Fruit fly (Drosophila melanogaster) whole organism, embryonic: Measurements from ENCODE around the gene Bsg.

Experiments
- Atf6 ChIP-seq: fragments of 200-800 bp; sonication (Bioruptor generic); IDR thresholded peaks from 2 replicates; pipeline ENCODE4 v1.3.6; 2022; ENCODE audit warnings: missing biosample characterization, missing genetic modification characterization
- Bteb2 ChIP-seq: fragments of 200-800 bp; sonication (Bioruptor generic); optimal IDR thresholded peaks from 2 replicates; lab custom pipeline; 2016; ENCODE audit warnings: missing biosample characterization, missing genetic modification characterization
- CG10147 ChIP-seq: fragments of 200-800 bp; sonication (Bioruptor generic); optimal IDR thresholded peaks from 2 replicates; lab custom pipeline; 2019; ENCODE audit warnings: missing biosample characterization, mild to moderate bottlenecking, missing genetic modification characterization, moderate library complexity
- CG10543 ChIP-seq: fragments of 200-800 bp; sonication (Bioruptor generic); optimal IDR thresholded peaks from 3 replicates; lab custom pipeline; 2017; ENCODE audit warnings: missing biosample characterization, mild to moderate bottlenecking, missing genetic modification characterization, moderate library complexity
- CG10979 ChIP-seq: fragments of 200-800 bp; sonication (Bioruptor generic); optimal IDR thresholded peaks from 2 replicates; lab custom pipeline; 2018; ENCODE audit warnings: missing biosample characterization, mild to moderate bottlenecking, missing genetic modification characterization, moderate library complexity
- CG12071 ChIP-seq: fragments of 200-800 bp; sonication (Bioruptor generic); optimal IDR thresholded peaks from 3 replicates; lab custom pipeline; 2018; ENCODE audit warnings: missing biosample characterization, mild to moderate bottlenecking, missing genetic modification characterization
- CG13287 ChIP-seq: fragments of 200-800 bp; sonication (Bioruptor generic); IDR thresholded peaks from 2 replicates; pipeline ENCODE4 v1.3.6; 2022; ENCODE audit warnings: missing biosample characterization, missing genetic modification characterization; ENCODE audit not compliant: partially characterized antibody
- CG15601 ChIP-seq: fragments of 200-800 bp; sonication (Bioruptor generic); optimal IDR thresholded peaks from 3 replicates; lab custom pipeline; 2019; ENCODE audit warnings: missing biosample characterization, mild to moderate bottlenecking, missing genetic modification characterization, moderate library complexity
- CG2678 ChIP-seq: fragments of 200-800 bp; sonication (Bioruptor generic); optimal IDR thresholded peaks from 3 replicates; lab custom pipeline; 2019; ENCODE audit warnings: missing biosample characterization, mild to moderate bottlenecking, missing genetic modification characterization, moderate library complexity
- CG3163 ChIP-seq: fragments of 200-800 bp; sonication (Bioruptor generic); optimal IDR thresholded peaks from 3 replicates; lab custom pipeline; 2016; ENCODE audit warnings: missing biosample characterization, missing genetic modification characterization
- CG3281 ChIP-seq: fragments of 200-800 bp; sonication (Bioruptor generic); optimal IDR thresholded peaks from 3 replicates; lab custom pipeline; 2017; ENCODE audit warnings: missing biosample characterization, mild to moderate bottlenecking, missing genetic modification characterization
- CG34224 ChIP-seq: fragments of 200-800 bp; sonication (Bioruptor generic); IDR thresholded peaks from 3 replicates; pipeline ENCODE4 v1.3.6; 2022; ENCODE audit warnings: missing biosample characterization, missing genetic modification characterization; ENCODE audit not compliant: partially characterized antibody
- CG34376 ChIP-seq: fragments of 200-800 bp; sonication (Bioruptor generic); optimal IDR thresholded peaks from 2 replicates; lab custom pipeline; 2018; ENCODE audit warnings: missing biosample characterization, mild to moderate bottlenecking, missing genetic modification characterization
- CG42726 ChIP-seq: fragments of 200-800 bp; sonication (Bioruptor generic); IDR thresholded peaks from 2 replicates; pipeline ENCODE4 v1.3.6; 2022; ENCODE audit warnings: missing biosample characterization, missing genetic modification characterization; ENCODE audit not compliant: partially characterized antibody
- CG4360 ChIP-seq: fragments of 200-800 bp; sonication (Bioruptor generic); IDR thresholded peaks from 2 replicates; pipeline ENCODE4 v1.3.6; 2022; ENCODE audit warnings: missing biosample characterization, missing genetic modification characterization
- CG4424 ChIP-seq: fragments of 200-800 bp; sonication (Bioruptor generic); optimal IDR thresholded peaks from 3 replicates; lab custom pipeline; 2016; ENCODE audit warnings: missing biosample characterization, missing genetic modification characterization
- CG4820 ChIP-seq: fragments of 200-800 bp; sonication (Bioruptor generic); optimal IDR thresholded peaks from 3 replicates; lab custom pipeline; 2016; ENCODE audit warnings: missing biosample characterization, missing genetic modification characterization
- CG8478 ChIP-seq: fragments of >200 bp; optimal IDR thresholded peaks from 2 replicates; lab custom pipeline; 2018
- CG9609 ChIP-seq: fragments of 200-800 bp; sonication (Bioruptor generic); optimal IDR thresholded peaks from 3 replicates; lab custom pipeline; 2016; ENCODE audit warnings: missing biosample characterization, missing genetic modification characterization
- CkIIα-i1 ChIP-seq: fragments of 200-800 bp; sonication (Bioruptor generic); IDR thresholded peaks from 2 replicates; pipeline ENCODE4 v1.3.6; 2022; ENCODE audit warnings: missing biosample characterization, missing genetic modification characterization
- CrebB ChIP-seq: fragments of 200-800 bp; sonication (Bioruptor generic); optimal IDR thresholded peaks from 3 replicates; lab custom pipeline; 2018; ENCODE audit warnings: missing biosample characterization, mild to moderate bottlenecking, missing genetic modification characterization
- Eip74EF ChIP-seq, 2 experiments: fragments of 200-800 bp in 1 of 2; fragments of >200 bp in 1 of 2; sonication (Bioruptor generic) in 1 of 2; optimal IDR thresholded peaks; 2 replicates each; lab custom pipeline; 2017 to 2019; ENCODE audit warnings: missing biosample characterization in 2 of 2, missing genetic modification characterization in 2 of 2, mild to moderate bottlenecking in 1 of 2, moderate library complexity in 1 of 2
- Fer3 ChIP-seq: fragments of 200-800 bp; sonication (Bioruptor generic); optimal IDR thresholded peaks from 2 replicates; lab custom pipeline; 2018; ENCODE audit warnings: missing biosample characterization, mild to moderate bottlenecking, missing genetic modification characterization, moderate library complexity
- Hr39 ChIP-seq: fragments of >200 bp; optimal IDR thresholded peaks from 2 replicates; lab custom pipeline; 2017
- Hr51 ChIP-seq, 2 experiments: fragments of 200-800 bp; sonication (Bioruptor generic); optimal IDR thresholded peaks; 2 replicates in 1 of 2; 3 replicates in 1 of 2; lab custom pipeline; 2016 to 2018; ENCODE audit warnings: missing biosample characterization in 2 of 2, missing genetic modification characterization in 2 of 2, mild to moderate bottlenecking in 1 of 2, moderate library complexity in 1 of 2
- Med ChIP-seq: fragments of 200-800 bp; sonication (Bioruptor generic); peaks from one replicate; lab custom pipeline; 2016; ENCODE audit warnings: missing biosample characterization, missing genetic modification characterization, mild to moderate bottlenecking, inconsistent platforms, moderate library complexity
- Oaz ChIP-seq: fragments of 200-800 bp; sonication (Bioruptor generic); IDR thresholded peaks from 2 replicates; pipeline ENCODE4 v1.3.6; 2022; ENCODE audit warnings: missing biosample characterization, missing genetic modification characterization
- Poxn ChIP-seq: fragments of 200-800 bp; sonication (Bioruptor generic); IDR thresholded peaks from 2 replicates; pipeline ENCODE4 v1.3.6; 2022; ENCODE audit warnings: missing biosample characterization, missing genetic modification characterization
- Sry-β ChIP-seq: fragments of 200-800 bp; sonication (Bioruptor generic); optimal IDR thresholded peaks from 2 replicates; lab custom pipeline; 2018; ENCODE audit warnings: missing biosample characterization, mild to moderate bottlenecking, missing genetic modification characterization, moderate library complexity
- Trl ChIP-seq, 3 experiments: fragments of >200 bp in 2 of 3; fragments of 200-800 bp in 1 of 3; sonication (Bioruptor generic) in 1 of 3; optimal IDR thresholded peaks; 2 replicates in 1 of 3; 3 replicates in 2 of 3; lab custom pipeline; 2016 to 2017; ENCODE audit warnings: missing biosample characterization in 1 of 3, missing genetic modification characterization in 1 of 3
- Vsx1 ChIP-seq: fragments of 200-800 bp; sonication (Bioruptor generic); optimal IDR thresholded peaks from 2 replicates; lab custom pipeline; 2017; ENCODE audit warnings: missing biosample characterization, mild to moderate bottlenecking, missing genetic modification characterization, missing genetic modification reagents
- Xbp1 ChIP-seq: fragments of 200-800 bp; sonication (Bioruptor generic); optimal IDR thresholded peaks from 3 replicates; lab custom pipeline; 2016; ENCODE audit warnings: missing biosample characterization, mild to moderate bottlenecking, missing genetic modification characterization
- bowl ChIP-seq: fragments of 200-800 bp; sonication (Bioruptor generic); IDR thresholded peaks from 2 replicates; pipeline ENCODE4 v1.3.6; 2022; ENCODE audit warnings: missing biosample characterization, missing genetic modification characterization
- bsh ChIP-seq, 2 experiments: fragments of 200-800 bp; sonication (Bioruptor generic); optimal IDR thresholded peaks; 2 replicates each; lab custom pipeline; 2017 to 2018; ENCODE audit warnings: mild to moderate bottlenecking in 2 of 2, missing biosample characterization in 2 of 2, missing genetic modification characterization in 2 of 2, moderate library complexity in 1 of 2
- crol ChIP-seq: fragments of 200-800 bp; sonication (Bioruptor generic); IDR thresholded peaks from 2 replicates; pipeline ENCODE4 v1.3.6; 2022; ENCODE audit warnings: missing biosample characterization, missing genetic modification characterization
- dmrt99B ChIP-seq: fragments of 200-800 bp; sonication (Bioruptor generic); optimal IDR thresholded peaks from 2 replicates; lab custom pipeline; 2018; ENCODE audit warnings: missing biosample characterization, mild to moderate bottlenecking, missing genetic modification characterization, moderate library complexity
- dysf ChIP-seq: fragments of 200-800 bp; sonication (Bioruptor generic); IDR thresholded peaks from 3 replicates; pipeline ENCODE4 v1.3.6; 2022; ENCODE audit warnings: missing biosample characterization, missing genetic modification characterization
- exex ChIP-seq: fragments of 200-800 bp; sonication (Bioruptor generic); optimal IDR thresholded peaks from 4 replicates; lab custom pipeline; 2018; ENCODE audit warnings: missing biosample characterization, mild to moderate bottlenecking, missing genetic modification characterization, moderate library complexity
- mam ChIP-seq: fragments of 200-800 bp; sonication (Bioruptor generic); optimal IDR thresholded peaks from 3 replicates; lab custom pipeline; 2016; ENCODE audit warnings: missing biosample characterization, missing genetic modification characterization
- pan ChIP-seq, 4 experiments: fragments of >200 bp in 3 of 4; fragments of 200-800 bp in 1 of 4; sonication (Bioruptor generic) in 1 of 4; optimal IDR thresholded peaks in 3 of 4; IDR thresholded peaks in 1 of 4; 2 replicates each; pipeline versions ENCODE4 v1.3.6 to Lab custom; 2017 to 2022; ENCODE audit warnings: missing biosample characterization in 2 of 4, missing genetic modification characterization in 2 of 4, mixed read lengths in 1 of 4
- phol ChIP-seq: fragments of 200-800 bp; sonication (Bioruptor generic); optimal IDR thresholded peaks from 3 replicates; lab custom pipeline; 2018; ENCODE audit warnings: missing biosample characterization, mild to moderate bottlenecking, missing genetic modification characterization, moderate library complexity
- repo ChIP-seq: fragments of 200-800 bp; sonication (Bioruptor generic); optimal IDR thresholded peaks from 2 replicates; lab custom pipeline; 2016; ENCODE audit warnings: missing biosample characterization, missing genetic modification characterization
- sqz ChIP-seq: fragments of 200-800 bp; sonication (Bioruptor generic); optimal IDR thresholded peaks from 3 replicates; lab custom pipeline; 2018; ENCODE audit warnings: missing biosample characterization, mild to moderate bottlenecking, missing genetic modification characterization
- sr ChIP-seq: fragments of 200-800 bp; sonication (Bioruptor generic); IDR thresholded peaks from 3 replicates; pipeline ENCODE4 v1.3.6; 2022; ENCODE audit warnings: missing biosample characterization, missing genetic modification characterization
- stc ChIP-seq: fragments of 200-800 bp; sonication (Bioruptor generic); IDR thresholded peaks from 2 replicates; pipeline ENCODE4 v1.3.6; 2022; ENCODE audit warnings: missing biosample characterization, missing genetic modification characterization
- vvl ChIP-seq: fragments of 200-800 bp; sonication (Bioruptor generic); IDR thresholded peaks from 2 replicates; pipeline ENCODE4 v1.3.6; 2022; ENCODE audit warnings: missing biosample characterization, missing genetic modification characterization
- wek ChIP-seq: fragments of 200-800 bp; sonication (Bioruptor generic); optimal IDR thresholded peaks from 3 replicates; lab custom pipeline; 2018; ENCODE audit warnings: missing biosample characterization, mild to moderate bottlenecking, missing genetic modification characterization, moderate library complexity
- zfh2 ChIP-seq: fragments of 200-800 bp; sonication (Bioruptor generic); optimal IDR thresholded peaks from 2 replicates; lab custom pipeline; 2016; ENCODE audit warnings: missing biosample characterization, missing genetic modification characterization

Bsg gene

DNA sequence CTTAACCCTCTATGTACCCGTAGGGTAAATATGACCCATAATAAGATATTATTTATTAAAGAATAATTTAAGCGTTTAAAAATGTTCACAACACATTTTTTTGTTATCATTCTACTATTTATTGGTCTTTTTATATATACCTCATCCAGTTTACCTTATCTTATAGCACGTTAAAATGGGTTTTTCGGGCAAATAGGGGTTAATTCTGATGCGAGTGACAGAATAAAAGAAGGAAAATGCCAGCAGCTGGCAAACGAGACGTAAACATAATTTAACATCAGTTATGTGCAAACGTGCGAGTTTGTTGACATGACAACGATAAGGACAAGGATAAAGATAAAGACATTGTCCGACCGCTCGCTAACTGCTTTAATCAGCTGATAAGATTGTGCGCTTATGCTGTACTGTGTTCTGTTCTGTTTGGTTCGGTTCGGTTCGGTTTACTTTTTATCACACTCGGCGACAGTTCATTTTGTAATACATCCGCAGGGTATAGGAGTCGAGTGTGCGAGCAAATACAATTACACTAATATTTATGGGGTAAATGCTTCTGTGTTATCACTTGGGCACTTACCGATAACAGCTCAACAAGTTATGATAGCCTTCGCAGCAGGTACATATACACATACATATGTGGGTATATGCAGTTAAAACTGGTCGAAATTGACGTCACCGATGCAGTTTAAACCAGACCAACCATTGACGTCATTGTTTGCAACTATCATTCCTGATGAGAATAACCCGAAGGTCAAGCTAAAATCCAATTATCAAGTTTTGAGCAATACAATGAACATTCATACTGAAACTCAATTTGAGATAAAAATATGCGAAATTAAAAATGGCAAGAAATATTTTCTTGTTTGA, 17.5 kb downstream of the Bsg start (continued):
- TF ChIP-seq CG10147 (GFP tag; lab: Kevin White, UChicago): no peak
- peak; percentile 88 for TF ChIP-seq CG10543 (GFP tag; lab: Kevin White, UChicago)
- TF ChIP-seq bsh (GFP tag; optimal IDR thresholded peaks at IDR 0.05; lab: Kevin White, UChicago): no peak
- TF ChIP-seq bowl: no peak
- TF ChIP-seq pan (optimal IDR thresholded peaks at IDR 0.05; lab: Kevin White, UChicago): no peak
- TF ChIP-seq pan (GFP tag; optimal IDR thresholded peaks at IDR 0.05 in 1 of 2, IDR thresholded peaks at IDR 0.05 in 1 of 2): no peak
- TF ChIP-seq CG3281: peak; percentile 38
- TF ChIP-seq dmrt99B (tag; lab: Kevin White, UChicago): peak; percentile 18
- TF ChIP-seq Xbp1: no peak
- no peak for TF ChIP-seq CG9609
- no peak for TF ChIP-seq Poxn (GFP tag; lab: Robert Waterston, UW)
- peak; percentile 31 for TF ChIP-seq CG15601 (tag; lab: Kevin White, UChicago)
- TF ChIP-seq Hr51 (GFP tag; optimal IDR thresholded peaks at IDR 0.05; lab: Kevin White, UChicago): peak in 1 of 2 experiments; percentile 45
- TF ChIP-seq CrebB (tag; lab: Kevin White, UChicago): peak; percentile 12
- TF ChIP-seq sr: no peak
- TF ChIP-seq Fer3 (tag; lab: Kevin White, UChicago): peak; percentile 2
- TF ChIP-seq CG4820: no peak
- peak; percentile 20 for TF ChIP-seq CG12071 (GFP tag; lab: Kevin White, UChicago)
- TF ChIP-seq CG34224 (GFP tag; lab: Robert Waterston, UW): no peak

DNA sequence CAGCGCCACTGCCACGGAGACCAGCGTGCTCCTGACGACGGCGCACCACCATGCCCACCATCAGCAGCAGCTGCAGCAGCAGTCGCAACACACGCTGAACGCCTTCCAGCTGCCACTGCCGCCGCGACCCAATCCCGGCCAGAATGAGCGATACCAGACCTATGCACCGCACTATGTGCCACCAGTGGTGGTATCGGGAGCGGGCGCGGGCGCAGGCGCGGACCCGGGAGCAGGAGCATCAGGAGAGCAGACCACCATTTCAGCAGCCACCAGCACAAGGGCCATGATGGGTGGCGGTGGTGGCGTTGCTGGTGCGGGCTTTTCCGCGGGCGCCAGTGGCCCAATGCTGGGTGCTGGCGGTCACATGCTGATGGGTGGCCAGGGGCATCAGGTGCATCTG, 19.9 kb downstream of the Bsg start:
- TF ChIP-seq stc: no peak
- no peak for TF ChIP-seq Bteb2 (GFP tag; lab: Kevin White, UChicago)
- TF ChIP-seq CG3281: no peak
- TF ChIP-seq CG10979 (tag; lab: Kevin White, UChicago): no peak
- no peak for TF ChIP-seq zfh2 (GFP tag; lab: Kevin White, UChicago)
- TF ChIP-seq CkIIα-i1 (GFP tag; lab: Robert Waterston, UW): 0 out of 2 replicates have a peak, but pooled peaks have one; percentile 21
- no peak for TF ChIP-seq Oaz
- TF ChIP-seq mam: no peak
- no peak for TF ChIP-seq phol
- peak; percentile 21 to 44 for TF ChIP-seq Trl (optimal IDR thresholded peaks at IDR 0.05; lab: Kevin White, UChicago)
- TF ChIP-seq Trl (GFP tag; optimal IDR thresholded peaks at IDR 0.05; lab: Kevin White, UChicago): no peak
- peak; percentile 76 for TF ChIP-seq Med (GFP tag; lab: Kevin White, UChicago)
- no peak for TF ChIP-seq CG34376 (GFP tag; lab: Kevin White, UChicago)
- TF ChIP-seq Hr39 (lab: Kevin White, UChicago): peak; percentile 100
- no peak for TF ChIP-seq CG2678 (tag; lab: Kevin White, UChicago)
- TF ChIP-seq dysf: no peak
- TF ChIP-seq CG4424: no peak
- TF ChIP-seq CG8478 (lab: Kevin White, UChicago): peak; percentile 85

DNA sequence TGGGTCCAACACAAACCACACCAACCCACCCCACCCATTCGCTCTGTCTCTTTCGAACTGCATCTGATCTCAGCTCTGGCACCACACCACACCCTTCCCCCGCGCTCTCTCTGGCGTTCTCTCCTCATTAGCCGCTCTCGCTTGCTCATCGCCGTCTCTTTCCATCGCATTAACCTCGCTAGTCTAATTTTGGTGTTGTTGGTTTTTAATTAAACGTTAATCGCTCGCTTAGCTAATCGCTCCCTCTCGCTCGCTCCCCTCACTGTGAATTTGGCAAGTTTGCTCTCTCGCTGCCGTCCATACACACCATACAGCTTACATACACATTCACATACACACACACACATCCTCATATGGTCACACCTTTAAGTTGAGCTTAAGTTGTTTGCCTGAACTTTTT, 20.9 kb downstream of the Bsg start:
- no peak for TF ChIP-seq Sry-β
- TF ChIP-seq CG42726 (GFP tag; lab: Robert Waterston, UW): no peak
- TF ChIP-seq CG13287: peak; percentile 8; the same call in 1 of the 2 replicates
- TF ChIP-seq CG3163 (GFP tag; lab: Kevin White, UChicago): peak; percentile 15
- peak; percentile 19 for TF ChIP-seq exex (tag; lab: Kevin White, UChicago)
- TF ChIP-seq sqz (GFP tag; lab: Kevin White, UChicago): no peak
- peak; percentile 99 for TF ChIP-seq Vsx1 (GFP tag; lab: Kevin White, UChicago)
- TF ChIP-seq repo (GFP tag; lab: Kevin White, UChicago): no peak
- TF ChIP-seq vvl (GFP tag; lab: Robert Waterston, UW): peak; percentile 88
- TF ChIP-seq Atf6 (GFP tag; lab: Robert Waterston, UW): 0 out of 2 replicates have a peak, but pooled peaks have one; percentile 21
- TF ChIP-seq wek: peak; percentile 5
- TF ChIP-seq Eip74EF (GFP tag; optimal IDR thresholded peaks at IDR 0.05; lab: Kevin White, UChicago): peak in 1 of 2 experiments; percentile 11
- peak; percentile 64 for TF ChIP-seq CG4360 (GFP tag; lab: Robert Waterston, UW)
- peak; percentile 92 for TF ChIP-seq crol (GFP tag; lab: Robert Waterston, UW)
